Worm (Caenorhabditis elegans): ENCODE data around the gene ttr-6.

The ttr-6 gene

ce11 chrX:6597089-6597488 is at the start of gene ttr-6:
Gene ttr-6, minus strand, starts transcription at chrX:6597121.
- TF ChIP-seq skn-1 (tag; optimal IDR thresholded peaks at IDR 0.05) (no peak), egl-5 (tag; optimal IDR thresholded peaks at IDR 0.05) (peak; percentile 47)

ce11 chrX:6646387-6647061 is 49.6 kb upstream of the ttr-6 start:
- TF ChIP-seq pha-4 (tag; optimal IDR thresholded peaks at IDR 0.05): peak; percentile 14
- TF ChIP-seq elt-2 (tag; optimal IDR thresholded peaks at IDR 0.05): peak; percentile 63
- TF ChIP-seq jun-1 (tag; optimal IDR thresholded peaks at IDR 0.05): no peak
- peak; percentile 64 for TF ChIP-seq pqm-1 (tag; optimal IDR thresholded peaks at IDR 0.05)

- peak; percentile 76 for TF ChIP-seq pqm-1 (tag; optimal IDR thresholded peaks at IDR 0.05)
- peak; percentile 86 for TF ChIP-seq elt-2 (tag; optimal IDR thresholded peaks at IDR 0.05)
- no peak for TF ChIP-seq ceh-16 (tag; optimal IDR thresholded peaks at IDR 0.05)
- TF ChIP-seq tbx-2 (tag; optimal IDR thresholded peaks at IDR 0.05): no peak
- peak; percentile 96 for TF ChIP-seq pha-4 (tag; optimal IDR thresholded peaks at IDR 0.05)
- TF ChIP-seq ceh-28 (tag; optimal IDR thresholded peaks at IDR 0.05): no peak
- TF ChIP-seq unc-62 (GFP tag; optimal IDR thresholded peaks at IDR 0.05): no peak
- no peak for TF ChIP-seq skn-1 (tag; optimal IDR thresholded peaks at IDR 0.05)
These were observed 48.2 kb upstream of the ttr-6 start, which contains the start of gene C56E10.3 for ce11 chrX:6644971-6645704. Gene C56E10.3, plus strand, starts transcription at chrX:6645654.

- TF ChIP-seq nhr-23 (tag; optimal IDR thresholded peaks at IDR 0.05) (peak; percentile 29), skn-1 (tag; optimal IDR thresholded peaks at IDR 0.05) (peak; percentile 41), lin-15B (tag; optimal IDR thresholded peaks at IDR 0.05) (no peak), nhr-28 (tag; optimal IDR thresholded peaks at IDR 0.05) (no peak), unc-62 (GFP tag; optimal IDR thresholded peaks at IDR 0.05) (no peak), nhr-25 (tag; optimal IDR thresholded peaks at IDR 0.05) (peak; percentile 49), ceh-82 (tag; optimal IDR thresholded peaks at IDR 0.05) (no peak), ztf-11 (tag; optimal IDR thresholded peaks at IDR 0.05) (no peak), ceh-9 (tag; optimal IDR thresholded peaks at IDR 0.05) (no peak), fos-1 (tag; optimal IDR thresholded peaks at IDR 0.05) (no peak), mdl-1 (tag; optimal IDR thresholded peaks at IDR 0.05) (peak; percentile 34), lsy-12 (tag; optimal IDR thresholded peaks at IDR 0.05) (no peak), ama-1 (optimal IDR thresholded peaks at IDR 0.05) (no peak), fkh-2 (tag; optimal IDR thresholded peaks at IDR 0.05) (no peak), nhr-237 (tag; optimal IDR thresholded peaks at IDR 0.05) (no peak), ceh-16 (tag; optimal IDR thresholded peaks at IDR 0.05) (no peak), eor-1 (tag; optimal IDR thresholded peaks at IDR 0.05) (no peak), pha-4 (tag; optimal IDR thresholded peaks at IDR 0.05) (peak; percentile 65), nhr-43 (tag; optimal IDR thresholded peaks at IDR 0.05; ENCODE audit: poor library complexity, severe bottlenecking) (no peak), nhr-11 (tag; optimal IDR thresholded peaks at IDR 0.05) (no peak), nhr-67 (tag; optimal IDR thresholded peaks at IDR 0.05) (no peak), hmg-11 (tag; optimal IDR thresholded peaks at IDR 0.05) (no peak), daf-12 (tag; optimal IDR thresholded peaks at IDR 0.05) (no peak), elt-2 (tag; optimal IDR thresholded peaks at IDR 0.05) (peak; percentile 49), elt-1 (tag; optimal IDR thresholded peaks at IDR 0.05) (no peak)
These were observed 45.9 kb upstream of the ttr-6 start for ce11 chrX:6642798-6643197.

ce11 chrX:6641509-6641908 is 44.6 kb upstream of the ttr-6 start:
- TF ChIP-seq elt-2 (tag; optimal IDR thresholded peaks at IDR 0.05) (peak; percentile 29), nhr-77 (tag; optimal IDR thresholded peaks at IDR 0.05) (no peak), nhr-28 (tag; optimal IDR thresholded peaks at IDR 0.05) (no peak), nfya-1 (tag; optimal IDR thresholded peaks at IDR 0.05; ENCODE audit: insufficient read depth) (peak; percentile 18), jun-1 (tag; optimal IDR thresholded peaks at IDR 0.05) (no peak), nhr-25 (tag; optimal IDR thresholded peaks at IDR 0.05) (peak; percentile 55)
